Worm (Caenorhabditis elegans): ENCODE data around the gene T03F7.5.

T03F7.5 gene

ce11 chrV:11320860-11321259 lies 22.3 kb upstream of the T03F7.5 start:
- no peak for TF ChIP-seq tra-4 (tag; optimal IDR thresholded peaks at IDR 0.05)
- no peak for TF ChIP-seq ceh-36 (tag; optimal IDR thresholded peaks at IDR 0.05)
- no peak for TF ChIP-seq ama-1 (optimal IDR thresholded peaks at IDR 0.05)
- no peak for TF ChIP-seq sea-1 (GFP tag; conservative IDR thresholded peaks at IDR 0.05)
- no peak for TF ChIP-seq hmbx-1 (tag; optimal IDR thresholded peaks at IDR 0.05)
- no peak for TF ChIP-seq B0310.2 (tag; optimal IDR thresholded peaks at IDR 0.05)
- TF ChIP-seq hmg-4 (GFP tag; optimal IDR thresholded peaks at IDR 0.05): no peak
- TF ChIP-seq F13C5.2 (tag; optimal IDR thresholded peaks at IDR 0.05): no peak
- TF ChIP-seq pes-1 (GFP tag; IDR thresholded peaks at IDR 0.05): no peak
- TF ChIP-seq ets-7 (tag; optimal IDR thresholded peaks at IDR 0.05): no peak
- no peak for TF ChIP-seq hnd-1 (tag; optimal IDR thresholded peaks at IDR 0.05)
- TF ChIP-seq flt-1 (GFP tag; IDR thresholded peaks at IDR 0.05): no peak
- no peak for TF ChIP-seq scrt-1 (GFP tag; IDR thresholded peaks at IDR 0.05)
- TF ChIP-seq aly-1 (tag; optimal IDR thresholded peaks at IDR 0.05): no peak
- no peak for TF ChIP-seq ceh-13 (GFP tag; optimal IDR thresholded peaks at IDR 0.05)

- TF ChIP-seq ets-7 (tag; optimal IDR thresholded peaks at IDR 0.05) (no peak), tbx-11 (GFP tag; IDR thresholded peaks at IDR 0.05) (no peak), F13C5.2 (tag; optimal IDR thresholded peaks at IDR 0.05) (no peak), hnd-1 (tag; optimal IDR thresholded peaks at IDR 0.05) (no peak), tbx-37 (GFP tag; conservative IDR thresholded peaks at IDR 0.05) (no peak), tra-4 (tag; optimal IDR thresholded peaks at IDR 0.05) (no peak), ama-1 (optimal IDR thresholded peaks at IDR 0.05) (no peak), hmbx-1 (tag; optimal IDR thresholded peaks at IDR 0.05) (no peak), hmg-4 (GFP tag; optimal IDR thresholded peaks at IDR 0.05) (no peak), scrt-1 (GFP tag; IDR thresholded peaks at IDR 0.05) (no peak), B0310.2 (tag; optimal IDR thresholded peaks at IDR 0.05) (no peak), aly-1 (tag; optimal IDR thresholded peaks at IDR 0.05) (no peak), ceh-13 (GFP tag; optimal IDR thresholded peaks at IDR 0.05) (no peak), pes-1 (GFP tag; IDR thresholded peaks at IDR 0.05) (no peak), ceh-36 (tag; optimal IDR thresholded peaks at IDR 0.05) (no peak), flt-1 (GFP tag; IDR thresholded peaks at IDR 0.05) (no peak), sea-1 (GFP tag; conservative IDR thresholded peaks at IDR 0.05) (no peak)
Observed at ce11 chrV:11316801-11317200, 18.3 kb upstream of the T03F7.5 start, which contains the start of gene cutl-18. cutl-18 (minus strand) TSS chrV:11316901.

DNA sequence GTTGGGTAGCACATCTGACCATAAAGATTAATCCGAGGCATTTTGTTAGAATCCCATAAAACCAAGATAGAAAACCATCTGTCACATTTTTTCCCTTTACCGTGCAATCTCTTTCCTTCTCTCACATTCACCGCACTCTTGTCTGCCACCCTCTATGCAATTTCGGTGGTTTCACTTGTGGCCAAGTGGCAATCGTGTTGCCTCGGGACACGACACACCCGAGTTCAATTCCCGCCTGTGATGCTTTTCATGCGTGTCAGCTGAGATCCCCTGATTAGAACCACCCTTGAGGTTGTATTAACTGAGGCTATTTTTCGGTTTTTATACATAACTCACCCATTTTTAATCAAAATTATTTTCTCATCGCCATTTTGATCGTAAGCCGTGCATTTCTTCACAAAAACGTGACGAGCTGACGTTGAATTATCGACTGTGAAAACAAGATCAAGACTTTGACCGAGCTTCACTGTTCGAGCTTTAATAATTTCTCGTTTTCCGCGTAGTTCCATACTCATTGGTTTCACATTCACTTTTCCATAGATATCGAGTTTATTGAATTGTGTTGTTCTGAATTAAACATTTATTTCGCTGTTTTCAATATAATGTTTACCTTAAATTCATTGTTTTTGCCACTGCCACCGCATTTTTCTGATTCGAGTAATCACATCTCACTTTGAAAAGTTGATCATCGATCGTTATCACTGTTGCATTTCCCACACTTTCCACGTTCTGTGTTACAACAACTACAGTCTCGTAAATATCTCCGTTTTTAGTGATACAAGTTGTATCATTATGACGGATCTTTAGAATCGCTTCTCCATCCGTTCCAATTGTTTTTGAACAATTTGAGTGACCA lies 15.7 kb upstream of the T03F7.5 start:
- TF ChIP-seq ama-1 (optimal IDR thresholded peaks at IDR 0.05) (no peak), ceh-13 (GFP tag; optimal IDR thresholded peaks at IDR 0.05) (peak; percentile 99), sea-1 (GFP tag; conservative IDR thresholded peaks at IDR 0.05) (peak; percentile 100), flt-1 (GFP tag; IDR thresholded peaks at IDR 0.05) (peak; percentile 100), F13C5.2 (tag; optimal IDR thresholded peaks at IDR 0.05) (peak; percentile 99), hmbx-1 (tag; optimal IDR thresholded peaks at IDR 0.05) (peak; percentile 95), aly-1 (tag; optimal IDR thresholded peaks at IDR 0.05) (peak; percentile 100), pes-1 (GFP tag; IDR thresholded peaks at IDR 0.05) (peak; percentile 99), tra-4 (tag; optimal IDR thresholded peaks at IDR 0.05) (peak; percentile 98), hmg-4 (GFP tag; optimal IDR thresholded peaks at IDR 0.05) (peak; percentile 100), ets-7 (tag; optimal IDR thresholded peaks at IDR 0.05) (peak; percentile 98), tbx-11 (GFP tag; IDR thresholded peaks at IDR 0.05) (peak; percentile 100), scrt-1 (GFP tag; IDR thresholded peaks at IDR 0.05) (peak; percentile 100), tbx-37 (GFP tag; conservative IDR thresholded peaks at IDR 0.05) (peak; percentile 100), ceh-36 (tag; optimal IDR thresholded peaks at IDR 0.05) (peak; percentile 98), hnd-1 (tag; optimal IDR thresholded peaks at IDR 0.05) (peak; percentile 96), B0310.2 (tag; optimal IDR thresholded peaks at IDR 0.05) (peak; percentile 99)

DNA sequence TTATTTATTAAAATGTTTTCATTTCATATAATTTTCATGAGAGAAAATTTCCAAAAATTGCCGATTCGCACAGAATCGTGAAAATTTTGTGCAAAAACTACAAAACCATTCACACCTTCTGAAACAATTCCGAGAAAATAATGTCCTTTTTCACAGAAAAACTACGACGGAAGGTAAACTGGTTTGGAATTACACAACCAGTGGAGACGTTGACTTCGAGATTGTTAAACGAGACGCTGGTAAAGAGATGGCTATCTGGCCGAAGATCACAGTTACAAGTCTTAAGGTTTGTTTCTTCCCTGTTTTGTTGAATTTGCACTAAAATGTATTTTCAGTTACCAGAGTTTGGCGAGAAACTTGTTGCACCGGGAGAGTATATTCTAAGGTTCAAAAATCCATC lies 14.4 kb upstream of the T03F7.5 start:
- no peak for TF ChIP-seq hmg-4 (GFP tag; optimal IDR thresholded peaks at IDR 0.05)
- no peak for TF ChIP-seq ceh-36 (tag; optimal IDR thresholded peaks at IDR 0.05)
- TF ChIP-seq tra-4 (tag; optimal IDR thresholded peaks at IDR 0.05): no peak
- no peak for TF ChIP-seq ets-7 (tag; optimal IDR thresholded peaks at IDR 0.05)
- no peak for TF ChIP-seq ceh-13 (GFP tag; optimal IDR thresholded peaks at IDR 0.05)
- no peak for TF ChIP-seq ama-1 (optimal IDR thresholded peaks at IDR 0.05)

DNA sequence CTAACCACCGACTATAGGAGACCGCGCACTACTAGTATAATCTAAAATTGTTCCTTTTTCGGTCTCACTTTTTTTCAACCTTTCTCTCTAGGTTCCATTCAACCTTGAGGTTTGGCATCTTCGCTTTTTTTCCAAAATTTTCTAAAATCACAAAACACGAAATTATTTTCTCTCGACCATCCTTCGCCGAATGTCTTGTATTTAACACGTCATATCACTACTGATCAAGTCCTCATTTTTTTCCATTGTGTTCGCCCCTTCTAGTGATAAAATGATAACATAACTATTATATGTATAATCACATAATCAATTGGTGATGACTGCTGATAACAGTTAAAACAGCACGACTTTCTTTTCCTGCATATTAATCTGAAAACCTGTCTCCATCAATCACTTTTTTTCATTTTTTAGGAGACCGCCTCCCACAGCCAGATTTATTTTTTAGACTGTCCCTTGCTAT lies 12.5 kb upstream of the T03F7.5 start, which contains the start of gene T03F7.7:
T03F7.7 (plus strand) TSS at position 410 of the 460 bp plus-strand sequence.
- TF ChIP-seq scrt-1 (GFP tag; IDR thresholded peaks at IDR 0.05): no peak
- TF ChIP-seq hnd-1 (tag; optimal IDR thresholded peaks at IDR 0.05): no peak

DNA sequence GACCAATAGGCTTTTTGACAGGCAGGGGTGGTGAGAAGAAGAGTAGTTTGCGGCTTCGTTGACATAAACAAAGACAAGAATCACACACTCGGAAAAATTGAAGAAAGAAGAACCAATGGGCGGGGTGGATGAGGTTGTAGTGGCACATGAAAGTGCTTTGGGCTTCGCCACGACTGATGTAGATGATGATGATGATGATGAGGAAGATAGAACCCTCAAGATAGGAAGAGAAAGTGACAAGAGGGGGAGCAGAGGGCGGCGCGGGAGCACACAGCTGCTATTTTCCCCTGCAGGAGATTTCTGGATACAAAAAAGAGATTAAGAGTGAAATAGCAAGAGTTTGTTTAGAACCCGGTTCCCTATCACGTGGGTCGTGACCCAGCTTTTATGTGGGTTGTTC lies 10.4 kb upstream of the T03F7.5 start:
- no peak for TF ChIP-seq ceh-36 (tag; optimal IDR thresholded peaks at IDR 0.05)
- no peak for TF ChIP-seq F13C5.2 (tag; optimal IDR thresholded peaks at IDR 0.05)
- no peak for TF ChIP-seq ets-7 (tag; optimal IDR thresholded peaks at IDR 0.05)

DNA sequence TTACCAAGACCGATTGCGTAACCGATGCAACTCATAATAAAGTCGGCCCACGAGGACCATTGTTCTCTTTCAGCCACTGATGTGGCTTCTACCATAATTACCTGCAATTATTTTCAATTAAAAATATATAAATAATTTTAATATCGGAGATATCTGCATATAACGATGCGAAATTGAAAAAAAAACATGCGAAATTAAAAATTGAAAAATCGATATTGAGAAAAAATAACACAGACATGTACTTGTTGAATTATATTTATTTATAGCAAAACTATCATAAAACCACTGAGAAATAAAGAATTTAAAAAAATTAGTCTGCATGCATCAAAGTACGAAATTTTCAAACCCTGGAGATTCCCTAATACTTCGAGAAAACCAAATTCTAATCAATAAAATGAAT lies 9.8 kb upstream of the T03F7.5 start, which contains the start of gene snf-11:
snf-11 (minus strand) TSS at position 101 of the 400 bp plus-strand sequence.
- TF ChIP-seq tra-4 (tag; optimal IDR thresholded peaks at IDR 0.05) (no peak), hmg-4 (GFP tag; optimal IDR thresholded peaks at IDR 0.05) (no peak), ama-1 (optimal IDR thresholded peaks at IDR 0.05) (no peak), scrt-1 (GFP tag; IDR thresholded peaks at IDR 0.05) (no peak)

ce11 chrV:11307781-11308180 lies 9.2 kb upstream of the T03F7.5 start:
- TF ChIP-seq hmg-4 (GFP tag; optimal IDR thresholded peaks at IDR 0.05): no peak
- TF ChIP-seq ets-7 (tag; optimal IDR thresholded peaks at IDR 0.05): no peak
- TF ChIP-seq aly-1 (tag; optimal IDR thresholded peaks at IDR 0.05): no peak
- no peak for TF ChIP-seq flt-1 (GFP tag; IDR thresholded peaks at IDR 0.05)
- TF ChIP-seq F13C5.2 (tag; optimal IDR thresholded peaks at IDR 0.05): no peak
- TF ChIP-seq ceh-13 (GFP tag; optimal IDR thresholded peaks at IDR 0.05): no peak
- TF ChIP-seq sea-1 (GFP tag; conservative IDR thresholded peaks at IDR 0.05): no peak
- no peak for TF ChIP-seq ama-1 (optimal IDR thresholded peaks at IDR 0.05)
- TF ChIP-seq tbx-37 (GFP tag; conservative IDR thresholded peaks at IDR 0.05): no peak
- TF ChIP-seq scrt-1 (GFP tag; IDR thresholded peaks at IDR 0.05): no peak
- TF ChIP-seq pes-1 (GFP tag; IDR thresholded peaks at IDR 0.05): no peak
- TF ChIP-seq hnd-1 (tag; optimal IDR thresholded peaks at IDR 0.05): no peak
- TF ChIP-seq tbx-11 (GFP tag; IDR thresholded peaks at IDR 0.05): no peak
- no peak for TF ChIP-seq hmbx-1 (tag; optimal IDR thresholded peaks at IDR 0.05)
- TF ChIP-seq ceh-36 (tag; optimal IDR thresholded peaks at IDR 0.05): no peak
- no peak for TF ChIP-seq tra-4 (tag; optimal IDR thresholded peaks at IDR 0.05)
- TF ChIP-seq B0310.2 (tag; optimal IDR thresholded peaks at IDR 0.05): no peak
